Worm (Caenorhabditis elegans) whole organism, L1 larva: ENCODE results near the gene C42C1.19.

ENCODE experiments used
- C04F5.9 ChIP-seq: sonication (generic microtip); optimal IDR thresholded peaks from 2 replicates; lab custom pipeline; 2016; ENCODE audit warnings: missing genetic modification characterization, missing compliant biosample characterization
- C34B4.2 ChIP-seq: sonication (generic microtip); optimal IDR thresholded peaks from 2 replicates; lab custom pipeline; 2017; ENCODE audit warnings: mild to moderate bottlenecking, missing genetic modification characterization, missing compliant biosample characterization
- F16B12.6 ChIP-seq: fragments of 150-350 bp; optimal IDR thresholded peaks from 2 replicates; lab custom pipeline; 2014; ENCODE audit warnings: missing biosample characterization, missing genetic modification characterization
- aly-2 ChIP-seq: fragments of 150-350 bp; optimal IDR thresholded peaks from 2 replicates; lab custom pipeline; 2014; ENCODE audit warnings: missing biosample characterization, missing genetic modification characterization
- blmp-1 ChIP-seq: fragments of 150-350 bp; optimal IDR thresholded peaks from 2 replicates; lab custom pipeline; 2014; ENCODE audit warnings: missing biosample characterization, missing genetic modification characterization
- ceh-82 ChIP-seq, 3 experiments: fragments of 150-350 bp in 1 of 3; sonication (generic microtip) in 2 of 3; optimal IDR thresholded peaks; 2 replicates each; lab custom pipeline; 2014 to 2017; ENCODE audit warnings: missing biosample characterization in 3 of 3, missing genetic modification characterization in 3 of 3
- ceh-88 ChIP-seq: fragments of 200-800 bp; sonication (Bioruptor generic); IDR thresholded peaks from 2 replicates; pipeline ENCODE4 v1.3.6; 2022; ENCODE audit warnings: missing genetic modification characterization, missing compliant biosample characterization
- ces-1 ChIP-seq: fragments of 150-350 bp; optimal IDR thresholded peaks from 2 replicates; lab custom pipeline; 2014; ENCODE audit warnings: missing biosample characterization, missing genetic modification reagents, missing genetic modification characterization
- dpl-1 ChIP-seq, 3 experiments: fragments of 150-350 bp in 2 of 3; sonication (generic microtip) in 1 of 3; optimal IDR thresholded peaks; 2 replicates each; lab custom pipeline; 2014 to 2017; ENCODE audit warnings: missing biosample characterization in 3 of 3, missing genetic modification characterization in 3 of 3, missing genetic modification reagents in 3 of 3
- dsc-1 ChIP-seq: sonication (generic microtip); optimal IDR thresholded peaks from 2 replicates; lab custom pipeline; 2016; ENCODE audit warnings: mild to moderate bottlenecking, missing genetic modification characterization, missing compliant biosample characterization
- efl-1 ChIP-seq, 4 experiments: fragments of 150-350 bp; optimal IDR thresholded peaks in 3 of 4; peaks in 1 of 4; 1 replicate in 1 of 4; 2 replicates in 3 of 4; lab custom pipeline; 2014; ENCODE audit warnings: missing biosample characterization in 2 of 4, missing genetic modification characterization in 2 of 4, missing genetic modification reagents in 2 of 4
- efl-3 ChIP-seq: fragments of 200-800 bp; sonication (Bioruptor generic); optimal IDR thresholded peaks from 2 replicates; lab custom pipeline; 2018; ENCODE audit warnings: mild to moderate bottlenecking, missing genetic modification characterization, missing compliant biosample characterization
- ets-5 ChIP-seq: fragments of 200-800 bp; sonication (Bioruptor generic); IDR thresholded peaks from 2 replicates; pipeline ENCODE4 v1.3.6; 2022; ENCODE audit warnings: missing genetic modification characterization, missing compliant biosample characterization
- fkh-8 ChIP-seq: sonication (generic microtip); optimal IDR thresholded peaks from 2 replicates; lab custom pipeline; 2016; ENCODE audit warnings: mild to moderate bottlenecking, missing genetic modification characterization, missing compliant biosample characterization
- hlh-17 ChIP-seq: fragments of 200-800 bp; sonication (Bioruptor generic); optimal IDR thresholded peaks from 2 replicates; lab custom pipeline; 2018; ENCODE audit warnings: missing genetic modification characterization, mild to moderate bottlenecking, missing compliant biosample characterization, moderate library complexity, borderline replicate concordance
- hpl-2 ChIP-seq: fragments of 150-350 bp; optimal IDR thresholded peaks from 2 replicates; lab custom pipeline; 2014; ENCODE audit warnings: missing biosample characterization, missing genetic modification reagents, missing genetic modification characterization
- jun-1 ChIP-seq: fragments of 150-350 bp; optimal IDR thresholded peaks from 2 replicates; lab custom pipeline; 2014; ENCODE audit warnings: missing biosample characterization, missing genetic modification reagents, missing genetic modification characterization
- lin-13 ChIP-seq: fragments of 150-350 bp; optimal IDR thresholded peaks from 2 replicates; lab custom pipeline; 2014; ENCODE audit warnings: missing biosample characterization, missing genetic modification reagents, missing genetic modification characterization
- lin-14 ChIP-seq: fragments of 200-800 bp; sonication (Bioruptor generic); optimal IDR thresholded peaks from 2 replicates; lab custom pipeline; 2018; ENCODE audit warnings: mild to moderate bottlenecking, missing genetic modification characterization, moderate library complexity, missing compliant biosample characterization
- lsy-2 ChIP-seq, 2 experiments: fragments of 150-350 bp; optimal IDR thresholded peaks; 2 replicates each; lab custom pipeline; 2014; ENCODE audit warnings: missing biosample characterization in 2 of 2, missing genetic modification characterization in 2 of 2
- mdl-1 ChIP-seq, 2 experiments: fragments of 150-350 bp; optimal IDR thresholded peaks; 2 replicates each; lab custom pipeline; 2014 to 2017; ENCODE audit warnings: missing biosample characterization in 2 of 2, missing genetic modification characterization in 2 of 2, inconsistent platforms in 1 of 2
- mef-2 ChIP-seq: fragments of 150-350 bp; optimal IDR thresholded peaks from 2 replicates; lab custom pipeline; 2014; ENCODE audit warnings: missing biosample characterization, missing genetic modification characterization
- mep-1 ChIP-seq: fragments of 150-350 bp; optimal IDR thresholded peaks from 2 replicates; lab custom pipeline; 2014; ENCODE audit warnings: missing biosample characterization, missing genetic modification characterization
- nhr-11 ChIP-seq: fragments of 150-350 bp; optimal IDR thresholded peaks from 2 replicates; lab custom pipeline; 2014; ENCODE audit warnings: missing biosample characterization, missing genetic modification characterization
- nhr-12 ChIP-seq: sonication (generic microtip); optimal IDR thresholded peaks from 2 replicates; lab custom pipeline; 2017; ENCODE audit warnings: missing biosample characterization, missing genetic modification characterization
- nhr-19 ChIP-seq: fragments of 200-800 bp; sonication (Bioruptor generic); conservative IDR thresholded peaks from 2 replicates; pipeline ENCODE4 v1.3.6; 2022; ENCODE audit warnings: missing genetic modification characterization, missing compliant biosample characterization
- nhr-20 ChIP-seq: sonication (generic microtip); optimal IDR thresholded peaks from 2 replicates; lab custom pipeline; 2016; ENCODE audit warnings: mild to moderate bottlenecking, missing genetic modification characterization, missing compliant biosample characterization
- nhr-71 ChIP-seq: sonication (generic microtip); optimal IDR thresholded peaks from 2 replicates; lab custom pipeline; 2016; ENCODE audit warnings: mild to moderate bottlenecking, missing genetic modification characterization, moderate library complexity, missing compliant biosample characterization
- nhr-90 ChIP-seq: sonication (generic microtip); optimal IDR thresholded peaks from 2 replicates; lab custom pipeline; 2016; ENCODE audit warnings: mild to moderate bottlenecking, missing genetic modification characterization, missing compliant biosample characterization; ENCODE audit not compliant: poor library complexity
- pqm-1 ChIP-seq: sonication (generic microtip); optimal IDR thresholded peaks from 3 replicates; lab custom pipeline; 2017; ENCODE audit warnings: missing biosample characterization, missing genetic modification characterization
- rnt-1 ChIP-seq: sonication (generic microtip); optimal IDR thresholded peaks from 2 replicates; lab custom pipeline; 2016; ENCODE audit warnings: mild to moderate bottlenecking, missing genetic modification characterization, moderate library complexity, missing compliant biosample characterization
- skn-1 ChIP-seq: fragments of 150-350 bp; optimal IDR thresholded peaks from 2 replicates; lab custom pipeline; 2014; ENCODE audit warnings: missing biosample characterization, missing genetic modification characterization
- snpc-4 ChIP-seq: fragments of 150-350 bp; optimal IDR thresholded peaks from 2 replicates; lab custom pipeline; 2014; ENCODE audit warnings: missing biosample characterization, missing genetic modification characterization
- snu-23 ChIP-seq: sonication (generic microtip); optimal IDR thresholded peaks from 2 replicates; lab custom pipeline; 2016; ENCODE audit warnings: missing genetic modification characterization, missing compliant biosample characterization
- sup-37 ChIP-seq: fragments of 200-800 bp; sonication (Bioruptor generic); optimal IDR thresholded peaks from 2 replicates; lab custom pipeline; 2018; ENCODE audit warnings: mild to moderate bottlenecking, missing genetic modification characterization, missing compliant biosample characterization
- unc-130 ChIP-seq: fragments of 150-350 bp; optimal IDR thresholded peaks from 2 replicates; lab custom pipeline; 2017; ENCODE audit warnings: missing biosample characterization, missing genetic modification characterization, inconsistent platforms
- unc-86 ChIP-seq: sonication (generic microtip); optimal IDR thresholded peaks from 2 replicates; lab custom pipeline; 2016; ENCODE audit warnings: missing genetic modification characterization, missing compliant biosample characterization
- ztf-4 ChIP-seq: fragments of 150-350 bp; optimal IDR thresholded peaks from 2 replicates; lab custom pipeline; 2014; ENCODE audit warnings: missing biosample characterization, missing genetic modification characterization

C42C1.19 gene

DNA sequence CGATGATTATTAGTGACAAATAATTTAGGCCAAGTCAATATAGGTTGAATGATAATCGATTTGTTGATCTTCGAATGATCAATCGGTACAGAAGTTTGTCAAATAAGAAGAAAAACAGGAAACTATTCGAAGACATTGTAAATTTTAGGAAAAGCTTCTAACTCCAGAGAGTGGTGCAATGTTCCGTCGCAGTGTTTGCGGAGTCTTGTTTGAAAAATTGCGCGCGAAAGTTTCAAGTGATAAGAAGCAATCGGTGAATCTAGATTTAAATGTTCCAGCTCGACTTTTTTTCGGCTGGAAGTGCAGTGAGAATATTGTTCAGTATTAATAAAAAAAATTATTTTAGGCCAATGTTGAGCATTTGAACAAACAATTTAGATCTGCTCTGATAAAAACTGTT, 52.2 kb downstream of the C42C1.19 start (continued):
- no peak for TF ChIP-seq nhr-90 (tag; lab: Kevin White, UChicago)

DNA sequence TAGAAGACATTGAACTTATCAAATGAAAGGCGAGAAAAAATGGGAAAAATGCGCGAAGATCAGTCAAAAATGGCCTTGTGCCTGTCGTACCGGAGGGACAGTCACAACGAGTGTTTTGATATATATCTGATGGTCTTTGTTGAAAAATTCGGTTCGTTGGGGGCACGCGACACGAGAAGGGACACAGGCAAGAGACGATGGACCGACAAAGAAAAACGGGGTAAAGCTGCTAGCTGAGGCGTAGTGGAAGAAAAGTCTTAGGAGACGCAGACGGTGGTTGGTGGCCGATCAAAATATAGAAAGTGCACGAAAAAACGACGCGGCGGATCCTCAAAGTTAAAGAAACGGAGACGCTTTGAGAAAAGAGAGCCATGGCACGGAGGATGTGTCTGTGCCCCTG, 52.7 kb downstream of the C42C1.19 start:
- TF ChIP-seq nhr-19 (peak; percentile 22; the same call in 1 of the 2 replicates), ztf-4 (tag; lab: Kevin White, UChicago) (no peak), ceh-82 (tag; optimal IDR thresholded peaks at IDR 0.05; lab: Kevin White, UChicago) (peak in 1 of 3 experiments; percentile 44), mep-1 (tag; lab: Kevin White, UChicago) (peak; percentile 13), unc-130 (tag; lab: Kevin White, UChicago) (peak; percentile 22), unc-86 (tag; lab: Kevin White, UChicago) (no peak), lin-14 (GFP tag; lab: Kevin White, UChicago) (peak; percentile 76), nhr-20 (tag; lab: Kevin White, UChicago) (peak; percentile 21), hpl-2 (GFP tag; lab: Kevin White, UChicago) (no peak), skn-1 (tag; lab: Kevin White, UChicago) (no peak), lsy-2 (tag; optimal IDR thresholded peaks at IDR 0.05; lab: Kevin White, UChicago) (peak in 1 of 2 experiments; percentile 39), rnt-1 (tag; lab: Kevin White, UChicago) (peak; percentile 54), dsc-1 (peak; percentile 12), snu-23 (GFP tag; lab: Kevin White, UChicago) (peak; percentile 34), dpl-1 (GFP tag; optimal IDR thresholded peaks at IDR 0.05; lab: Kevin White, UChicago) (peak in 2 of 3 experiments; percentile 1 to 36), F16B12.6 (tag; lab: Kevin White, UChicago) (peak; percentile 25), efl-1 (optimal IDR thresholded peaks at IDR 0.05; lab: Kevin White, UChicago) (peak; percentile 38 to 54), efl-1 (GFP tag; optimal IDR thresholded peaks at IDR 0.05 in 1 of 2; lab: Kevin White, UChicago) (peak; percentile 21 to 63), nhr-71 (tag; lab: Kevin White, UChicago) (peak; percentile 60), blmp-1 (tag; lab: Kevin White, UChicago) (peak; percentile 32), mdl-1 (tag; optimal IDR thresholded peaks at IDR 0.05; lab: Kevin White, UChicago) (peak in 1 of 2 experiments; percentile 39), nhr-11 (tag; lab: Kevin White, UChicago) (no peak)

DNA sequence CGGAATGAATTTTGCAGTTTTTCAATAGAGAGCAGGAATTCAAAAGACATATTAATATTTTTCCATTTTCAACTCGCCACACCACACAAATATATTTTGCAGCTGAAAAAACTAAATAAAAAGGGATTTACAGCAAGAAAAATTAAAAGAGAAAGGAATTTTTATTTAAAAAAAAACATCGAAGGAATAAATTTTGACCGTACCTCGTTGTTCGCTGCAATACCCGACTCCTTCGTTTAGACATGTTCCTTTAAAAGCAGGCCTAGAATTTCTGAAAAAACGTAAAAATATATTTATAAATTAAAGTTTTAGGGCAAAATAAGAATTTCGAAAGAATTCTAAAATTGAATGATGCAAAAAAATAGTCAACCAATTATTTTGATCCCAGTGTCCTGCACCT, 53.3 kb downstream of the C42C1.19 start, which contains the start of gene F19B6.1:
Gene F19B6.1 (minus strand): TSS at position 278 of the 400 bp plus-strand sequence.
- TF ChIP-seq C34B4.2 (tag; lab: Kevin White, UChicago) (no peak), lin-13 (no peak), efl-1 (optimal IDR thresholded peaks at IDR 0.05; lab: Kevin White, UChicago) (no peak), efl-1 (GFP tag; optimal IDR thresholded peaks at IDR 0.05 in 1 of 2; lab: Kevin White, UChicago) (peak in 1 of 2 experiments; percentile 27), dsc-1 (no peak)

DNA sequence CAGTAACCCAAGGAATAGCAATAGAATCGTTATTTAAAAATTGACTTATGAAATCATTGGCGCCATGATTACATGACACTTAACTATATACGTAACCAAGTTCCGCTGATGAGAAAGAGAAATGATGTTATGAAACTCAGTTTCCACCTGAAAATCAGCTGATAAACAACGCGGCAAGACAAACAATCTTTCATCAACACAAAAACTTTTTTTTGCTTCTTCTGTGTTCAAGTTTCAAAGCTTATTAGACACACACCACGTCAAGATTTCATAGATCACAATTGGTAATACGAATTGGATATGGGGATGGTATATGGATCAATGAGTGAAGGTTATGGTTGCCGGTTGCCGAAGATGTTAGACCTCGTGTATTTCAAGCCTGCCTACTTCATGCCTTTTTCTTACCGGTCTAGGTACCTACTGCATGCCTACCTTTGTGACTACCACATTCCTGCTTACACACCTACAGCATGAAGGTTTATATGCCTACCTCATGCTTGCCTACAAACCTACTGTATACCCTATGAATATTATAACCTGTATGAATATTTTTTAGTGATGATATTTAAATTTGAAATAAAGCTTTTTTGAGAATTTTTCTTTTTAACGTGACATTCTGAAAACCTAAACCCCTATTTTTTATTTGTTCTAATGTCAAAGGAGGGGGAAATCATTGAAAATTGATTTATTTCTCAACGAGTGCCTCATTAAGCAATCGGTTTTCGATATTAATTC, 54.5 kb downstream of the C42C1.19 start, which contains the start of the genes F19B6.10 and wht-5:
Gene F19B6.10 (plus strand): TSS at position 301 of the 735 bp plus-strand sequence.
Gene wht-5 (plus strand): TSS at position 685 of the 735 bp plus-strand sequence.
- TF ChIP-seq pqm-1 (tag; lab: Kevin White, UChicago) (no peak), jun-1 (tag; lab: Kevin White, UChicago) (no peak), ceh-88 (GFP tag; lab: Robert Waterston, UW) (no peak), snpc-4 (tag; lab: Kevin White, UChicago) (no peak), ztf-4 (tag; lab: Kevin White, UChicago) (no peak), efl-3 (GFP tag; lab: Kevin White, UChicago) (no peak), ces-1 (GFP tag; lab: Kevin White, UChicago) (no peak), sup-37 (GFP tag; lab: Kevin White, UChicago) (no peak), ets-5 (GFP tag; lab: Robert Waterston, UW) (no peak), F16B12.6 (tag; lab: Kevin White, UChicago) (no peak), C34B4.2 (tag; lab: Kevin White, UChicago) (no peak), hpl-2 (GFP tag; lab: Kevin White, UChicago) (no peak), C04F5.9 (tag; lab: Kevin White, UChicago) (no peak), snu-23 (GFP tag; lab: Kevin White, UChicago) (no peak), hlh-17 (GFP tag; lab: Kevin White, UChicago) (no peak), mef-2 (tag; lab: Kevin White, UChicago) (no peak), fkh-8 (no peak), aly-2 (tag; lab: Kevin White, UChicago) (no peak), nhr-12 (tag; lab: Kevin White, UChicago) (no peak)
